Worm (Caenorhabditis elegans): Measurements from ENCODE around the gene K09F6.3.

K09F6.3 gene

DNA sequence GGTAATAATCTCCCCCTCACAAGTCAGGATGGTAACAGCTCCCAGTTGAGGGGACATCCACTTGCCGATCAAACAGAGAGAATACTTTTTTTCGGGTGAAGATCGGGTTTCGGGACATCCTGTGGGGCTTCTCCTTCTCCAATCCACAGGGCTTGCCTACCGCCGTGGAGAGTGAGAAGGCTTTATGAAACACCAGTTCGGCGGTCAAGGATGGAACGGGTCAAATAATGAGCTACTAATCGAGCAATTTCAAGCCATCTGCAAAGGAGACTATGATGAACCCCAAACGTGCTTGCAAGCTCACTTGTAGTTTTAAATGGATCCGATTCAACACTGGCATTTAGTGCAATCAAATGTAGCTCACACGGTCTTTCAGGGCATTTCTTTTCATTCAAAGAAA lies 29.7 kb downstream of the K09F6.3 start:
- TF ChIP-seq rnt-1 (tag; optimal IDR thresholded peaks at IDR 0.05) (no peak), efl-1 (optimal IDR thresholded peaks at IDR 0.05) (no peak), efl-1 (GFP tag; optimal IDR thresholded peaks at IDR 0.05 in 1 of 2) (peak in 1 of 2 experiments; percentile 57)

DNA sequence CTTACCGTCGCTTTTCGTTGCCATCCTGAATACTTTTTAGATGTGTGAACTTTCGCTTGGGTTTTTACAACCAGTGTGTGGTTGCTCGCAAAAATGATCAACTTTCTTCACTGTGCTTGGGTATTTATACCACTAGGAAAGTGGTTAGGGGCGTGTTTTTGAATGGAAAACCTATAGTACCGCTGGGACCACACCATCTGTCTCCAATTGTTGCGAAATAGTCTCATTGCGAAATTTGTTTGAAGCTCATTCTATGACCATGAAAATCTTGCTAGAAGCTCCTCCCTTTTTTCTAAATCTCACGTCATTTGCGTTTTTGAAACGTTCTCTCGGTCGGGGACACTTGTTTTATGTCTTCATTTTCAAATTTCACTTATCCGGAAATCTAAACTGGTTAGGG lies 33.8 kb downstream of the K09F6.3 start, which contains the start of the genes K09F6.10 and K09F6.13:
Gene K09F6.10, minus strand, starts transcription at position 86 of the 400 bp plus-strand sequence.
Gene K09F6.13, plus strand, starts transcription at position 317 of the 400 bp plus-strand sequence.
- no peak for TF ChIP-seq ces-1 (GFP tag; optimal IDR thresholded peaks at IDR 0.05)
- peak; percentile 21 for TF ChIP-seq lin-14 (GFP tag; optimal IDR thresholded peaks at IDR 0.05)
- peak; percentile 11; the same call in 1 of the 2 replicates for TF ChIP-seq isw-1 (GFP tag; IDR thresholded peaks at IDR 0.05)
- TF ChIP-seq ets-5 (GFP tag; IDR thresholded peaks at IDR 0.05) = 0 out of 2 replicates have a peak, but pooled peaks have one; percentile 77

- no peak for TF ChIP-seq egl-27 (tag; optimal IDR thresholded peaks at IDR 0.05)
- peak; percentile 35 to 70 (median 61) for TF ChIP-seq ceh-82 (tag; optimal IDR thresholded peaks at IDR 0.05)
- TF ChIP-seq efl-1 (optimal IDR thresholded peaks at IDR 0.05) = peak; percentile 27 to 54
- TF ChIP-seq efl-1 (GFP tag; optimal IDR thresholded peaks at IDR 0.05 in 1 of 2) = peak in 1 of 2 experiments; percentile 39
- TF ChIP-seq grh-1 (GFP tag; IDR thresholded peaks at IDR 0.05) = no peak
- no peak for TF ChIP-seq unc-30 (tag; optimal IDR thresholded peaks at IDR 0.05)
- peak; percentile 42 for TF ChIP-seq isw-1 (GFP tag; IDR thresholded peaks at IDR 0.05)
- TF ChIP-seq hlh-17 (GFP tag; optimal IDR thresholded peaks at IDR 0.05; ENCODE audit: borderline replicate concordance) = no peak
- TF ChIP-seq sptf-1 (tag; optimal IDR thresholded peaks at IDR 0.05) = no peak
- TF ChIP-seq lsy-2 (tag; optimal IDR thresholded peaks at IDR 0.05) = peak in 1 of 2 experiments; percentile 10
- TF ChIP-seq fos-1 (tag; optimal IDR thresholded peaks at IDR 0.05) = no peak
- TF ChIP-seq snpc-4 (tag; optimal IDR thresholded peaks at IDR 0.05) = no peak
- TF ChIP-seq unc-130 (tag; optimal IDR thresholded peaks at IDR 0.05) = no peak
- peak; percentile 14 for TF ChIP-seq skn-1 (tag; optimal IDR thresholded peaks at IDR 0.05)
- TF ChIP-seq tlp-1 (tag; optimal IDR thresholded peaks at IDR 0.05) = no peak
- TF ChIP-seq lin-13 (GFP tag; optimal IDR thresholded peaks at IDR 0.05) = no peak
- TF ChIP-seq nhr-11 (tag; optimal IDR thresholded peaks at IDR 0.05) = no peak
- no peak for TF ChIP-seq mdl-1 (tag; optimal IDR thresholded peaks at IDR 0.05)
- TF ChIP-seq lin-35 (GFP tag; optimal IDR thresholded peaks at IDR 0.05) = no peak
- TF ChIP-seq nhr-85 (tag) = no peak
- no peak for TF ChIP-seq C34B4.2 (tag; optimal IDR thresholded peaks at IDR 0.05)
- TF ChIP-seq nhr-28 (tag; optimal IDR thresholded peaks at IDR 0.05) = no peak
- TF ChIP-seq lin-15B (tag; optimal IDR thresholded peaks at IDR 0.05) = no peak
- peak; percentile 32 for TF ChIP-seq nhr-47 (tag; optimal IDR thresholded peaks at IDR 0.05)
- no peak for TF ChIP-seq fkh-8 (tag; optimal IDR thresholded peaks at IDR 0.05)
- TF ChIP-seq nhr-12 (tag; optimal IDR thresholded peaks at IDR 0.05) = no peak
- no peak for TF ChIP-seq alr-1 (tag; optimal IDR thresholded peaks at IDR 0.05; ENCODE audit: borderline replicate concordance)
- no peak for TF ChIP-seq snu-23 (GFP tag; optimal IDR thresholded peaks at IDR 0.05)
- TF ChIP-seq aly-2 (tag; optimal IDR thresholded peaks at IDR 0.05) = no peak
- no peak for TF ChIP-seq vab-15 (tag; optimal IDR thresholded peaks at IDR 0.05)
- TF ChIP-seq zip-4 (GFP tag; optimal IDR thresholded peaks at IDR 0.05) = peak; percentile 92
- no peak for TF ChIP-seq nhr-20 (tag; optimal IDR thresholded peaks at IDR 0.05)
- TF ChIP-seq nhr-77 (tag; optimal IDR thresholded peaks at IDR 0.05) = no peak
- TF ChIP-seq elt-3 (tag; optimal IDR thresholded peaks at IDR 0.05) = no peak
- no peak for TF ChIP-seq ceh-90 (tag; optimal IDR thresholded peaks at IDR 0.05)
- peak; percentile 51 for TF ChIP-seq jun-1 (tag; optimal IDR thresholded peaks at IDR 0.05)
- TF ChIP-seq lin-14 (GFP tag; optimal IDR thresholded peaks at IDR 0.05) = peak; percentile 77
- TF ChIP-seq nhr-71 (tag; optimal IDR thresholded peaks at IDR 0.05) = peak; percentile 65
- no peak for TF ChIP-seq nhr-19 (GFP tag; conservative IDR thresholded peaks at IDR 0.05)
- no peak for TF ChIP-seq swsn-7 (tag; optimal IDR thresholded peaks at IDR 0.05)
- TF ChIP-seq ceh-63 (GFP tag; optimal IDR thresholded peaks at IDR 0.05) = no peak
- no peak for TF ChIP-seq nhr-84 (tag; optimal IDR thresholded peaks at IDR 0.05)
These were observed 34.5 kb downstream of the K09F6.3 start for ce11 chrII:2289441-2289840.
